Worm (Caenorhabditis elegans) whole organism, mixed stage, embryonic: ENCODE data around the gene plc-4.

Source experiments
- M03D4.4 ChIP-seq: sonication (generic microtip); optimal IDR thresholded peaks from 2 replicates; lab custom pipeline; 2017; ENCODE audit warnings: mild to moderate bottlenecking, missing genetic modification characterization, missing compliant biosample characterization
- bed-3 ChIP-seq: fragments of 200-800 bp; sonication (Bioruptor generic); optimal IDR thresholded peaks from 3 replicates; lab custom pipeline; 2018; ENCODE audit warnings: mild to moderate bottlenecking, missing genetic modification characterization, moderate library complexity, missing compliant biosample characterization
- blmp-1 ChIP-seq: fragments of 150-350 bp; optimal IDR thresholded peaks from 2 replicates; lab custom pipeline; 2014; ENCODE audit warnings: missing biosample characterization, missing genetic modification characterization
- ceh-39 ChIP-seq: fragments of 150-350 bp; optimal IDR thresholded peaks from 2 replicates; lab custom pipeline; 2014; ENCODE audit warnings: missing biosample characterization, missing genetic modification characterization
- ceh-43 ChIP-seq: fragments of 200-800 bp; sonication (Bioruptor generic); optimal IDR thresholded peaks from 2 replicates; lab custom pipeline; 2018; ENCODE audit warnings: mild to moderate bottlenecking, missing genetic modification characterization, moderate library complexity, missing compliant biosample characterization
- ceh-83 ChIP-seq: fragments of 200-800 bp; sonication (Bioruptor generic); optimal IDR thresholded peaks from 2 replicates; lab custom pipeline; 2018; ENCODE audit warnings: mild to moderate bottlenecking, missing genetic modification characterization, missing compliant biosample characterization
- ces-1 ChIP-seq: fragments of 150-350 bp; optimal IDR thresholded peaks from 2 replicates; lab custom pipeline; 2014; ENCODE audit warnings: missing biosample characterization, missing genetic modification reagents, missing genetic modification characterization
- cnd-1 ChIP-seq: fragments of 200-800 bp; sonication (Bioruptor generic); optimal IDR thresholded peaks from 2 replicates; lab custom pipeline; 2018; ENCODE audit warnings: mild to moderate bottlenecking, missing genetic modification characterization, missing compliant biosample characterization
- drap-1 ChIP-seq: fragments of 200-800 bp; sonication (Bioruptor generic); optimal IDR thresholded peaks from 3 replicates; lab custom pipeline; 2018; ENCODE audit warnings: mild to moderate bottlenecking, missing genetic modification characterization, missing compliant biosample characterization
- elt-1 ChIP-seq: sonication (generic microtip); optimal IDR thresholded peaks from 2 replicates; lab custom pipeline; 2017; ENCODE audit warnings: missing genetic modification characterization, mild to moderate bottlenecking, missing compliant biosample characterization, antibody characterized with exemption, moderate library complexity, borderline replicate concordance; ENCODE audit not compliant: insufficient read depth
- elt-3 ChIP-seq: fragments of 150-350 bp; optimal IDR thresholded peaks from 2 replicates; lab custom pipeline; 2014; ENCODE audit warnings: missing biosample characterization, missing genetic modification characterization
- hlh-1 ChIP-seq: fragments of 150-350 bp; optimal IDR thresholded peaks from 2 replicates; lab custom pipeline; 2014; ENCODE audit warnings: missing biosample characterization, missing genetic modification reagents, missing genetic modification characterization
- lin-13 ChIP-seq: fragments of 150-350 bp; optimal IDR thresholded peaks from 2 replicates; lab custom pipeline; 2014; ENCODE audit warnings: missing biosample characterization, missing genetic modification characterization
- lin-32 ChIP-seq: fragments of 200-800 bp; sonication (Bioruptor generic); optimal IDR thresholded peaks from 2 replicates; lab custom pipeline; 2018; ENCODE audit warnings: mild to moderate bottlenecking, missing genetic modification characterization, missing compliant biosample characterization
- lsy-2 ChIP-seq: fragments of 150-350 bp; optimal IDR thresholded peaks from 2 replicates; lab custom pipeline; 2014; ENCODE audit warnings: missing biosample characterization, missing genetic modification characterization
- mep-1 ChIP-seq: fragments of 150-350 bp; optimal IDR thresholded peaks from 2 replicates; lab custom pipeline; 2017; ENCODE audit warnings: missing biosample characterization, missing genetic modification reagents, missing genetic modification characterization, inconsistent platforms
- mls-2 ChIP-seq: sonication (generic microtip); optimal IDR thresholded peaks from 2 replicates; lab custom pipeline; 2016; ENCODE audit warnings: mild to moderate bottlenecking, missing genetic modification characterization, moderate library complexity, missing compliant biosample characterization
- nhr-12 ChIP-seq: fragments of 150-350 bp; optimal IDR thresholded peaks from 2 replicates; lab custom pipeline; 2014; ENCODE audit warnings: missing biosample characterization, missing genetic modification characterization
- nhr-2 ChIP-seq: fragments of 150-350 bp; optimal IDR thresholded peaks from 2 replicates; lab custom pipeline; 2014; ENCODE audit warnings: missing biosample characterization, missing genetic modification characterization
- nhr-237 ChIP-seq: fragments of 150-350 bp; optimal IDR thresholded peaks from 2 replicates; lab custom pipeline; 2014; ENCODE audit warnings: missing biosample characterization, missing genetic modification characterization
- nhr-76 ChIP-seq: sonication (generic microtip); optimal IDR thresholded peaks from 2 replicates; lab custom pipeline; 2017; ENCODE audit warnings: missing biosample characterization, missing genetic modification characterization
- pha-4 ChIP-seq: fragments of 150-350 bp; optimal IDR thresholded peaks from 2 replicates; lab custom pipeline; 2018; ENCODE audit warnings: missing biosample characterization, missing genetic modification reagents, missing genetic modification characterization
- snpc-4 ChIP-seq: fragments of 150-350 bp; optimal IDR thresholded peaks from 2 replicates; lab custom pipeline; 2014; ENCODE audit warnings: missing biosample characterization, missing genetic modification characterization
- sptf-1 ChIP-seq: sonication (generic microtip); optimal IDR thresholded peaks from 2 replicates; lab custom pipeline; 2017; ENCODE audit warnings: mild to moderate bottlenecking, missing genetic modification characterization, moderate library complexity, missing compliant biosample characterization
- tbx-8 ChIP-seq: fragments of 200-800 bp; sonication (Bioruptor generic); optimal IDR thresholded peaks from 2 replicates; lab custom pipeline; 2018; ENCODE audit warnings: mild to moderate bottlenecking, missing genetic modification characterization, moderate library complexity, missing compliant biosample characterization
- unc-39 ChIP-seq: fragments of 150-350 bp; optimal IDR thresholded peaks from 2 replicates; lab custom pipeline; 2014; ENCODE audit warnings: missing biosample characterization, missing genetic modification characterization
- unc-62 ChIP-seq: fragments of 150-350 bp; optimal IDR thresholded peaks from 2 replicates; lab custom pipeline; 2014; ENCODE audit warnings: missing biosample characterization, missing genetic modification reagents, missing genetic modification characterization
- zip-8 ChIP-seq: fragments of 150-350 bp; optimal IDR thresholded peaks from 2 replicates; lab custom pipeline; 2014; ENCODE audit warnings: missing biosample characterization, missing genetic modification characterization
- ztf-11 ChIP-seq: fragments of 150-350 bp; optimal IDR thresholded peaks from 2 replicates; lab custom pipeline; 2014; ENCODE audit warnings: missing biosample characterization, missing genetic modification characterization

The plc-4 gene

ce11 chrIV:7550445-7550844 lies 38.0 kb upstream of the plc-4 start, which contains the start of gene pam-1:
Gene pam-1 (minus strand): TSS chrIV:7550812.
- TF ChIP-seq ceh-83 (GFP tag; lab: Kevin White, UChicago) (no peak), M03D4.4 (tag; lab: Kevin White, UChicago) (no peak), nhr-76 (tag; lab: Kevin White, UChicago) (no peak), nhr-237 (tag; lab: Kevin White, UChicago) (no peak), ceh-43 (GFP tag; lab: Kevin White, UChicago) (no peak), lsy-2 (no peak), bed-3 (GFP tag; lab: Kevin White, UChicago) (no peak), lin-13 (no peak), unc-39 (tag; lab: Kevin White, UChicago) (no peak), pha-4 (tag; lab: Kevin White, UChicago) (no peak), nhr-12 (tag; lab: Kevin White, UChicago) (no peak), blmp-1 (tag; lab: Kevin White, UChicago) (no peak), unc-62 (GFP tag; lab: Kevin White, UChicago) (no peak), snpc-4 (no peak), sptf-1 (tag; lab: Kevin White, UChicago) (no peak), mls-2 (tag; lab: Kevin White, UChicago) (no peak), tbx-8 (no peak)

- no peak for TF ChIP-seq cnd-1 (tag; lab: Kevin White, UChicago)
- no peak for TF ChIP-seq nhr-12 (tag; lab: Kevin White, UChicago)
Measured at ce11 chrIV:7549844-7550243, 37.4 kb upstream of the plc-4 start.

ce11 chrIV:7547843-7548578 lies 35.5 kb upstream of the plc-4 start, which contains the start of the genes cdd-2 and oef-1:
Gene cdd-2 (minus strand): TSS chrIV:7547893.
Gene oef-1 (plus strand): TSS chrIV:7548417.
- TF ChIP-seq bed-3 (GFP tag; lab: Kevin White, UChicago) (no peak), blmp-1 (tag; lab: Kevin White, UChicago) (no peak), nhr-2 (no peak), nhr-76 (tag; lab: Kevin White, UChicago) (no peak), sptf-1 (tag; lab: Kevin White, UChicago) (no peak), mls-2 (tag; lab: Kevin White, UChicago) (no peak), ztf-11 (tag; lab: Kevin White, UChicago) (no peak)

- TF ChIP-seq nhr-12 (tag; lab: Kevin White, UChicago) = no peak
- no peak for TF ChIP-seq elt-1 (tag; lab: Kevin White, UChicago)
- TF ChIP-seq hlh-1 (tag; lab: Kevin White, UChicago) = no peak
- TF ChIP-seq zip-8 (tag; lab: Kevin White, UChicago) = no peak
- TF ChIP-seq mep-1 = no peak
- TF ChIP-seq nhr-2 = no peak
- no peak for TF ChIP-seq lin-32 (GFP tag; lab: Kevin White, UChicago)
- TF ChIP-seq bed-3 (GFP tag; lab: Kevin White, UChicago) = no peak
- no peak for TF ChIP-seq elt-3 (tag; lab: Kevin White, UChicago)
- TF ChIP-seq drap-1 (GFP tag; lab: Kevin White, UChicago) = no peak
- no peak for TF ChIP-seq pha-4 (tag; lab: Kevin White, UChicago)
- no peak for TF ChIP-seq snpc-4
- TF ChIP-seq ceh-39 (tag; lab: Kevin White, UChicago) = no peak
- TF ChIP-seq mls-2 (tag; lab: Kevin White, UChicago) = no peak
Measured at ce11 chrIV:7543662-7544061, 31.2 kb upstream of the plc-4 start.

- TF ChIP-seq lsy-2 (no peak), ces-1 (GFP tag; lab: Kevin White, UChicago) (peak; percentile 95)
Measured at ce11 chrIV:7542485-7543001, 30.1 kb upstream of the plc-4 start, which contains the start of gene R05G6.10. Gene R05G6.10 (minus strand): TSS chrIV:7542535.
